Fruit fly (Drosophila melanogaster) whole organism, embryonic: ENCODE measurements around the gene CG14400.

ENCODE experiments used
- Antp ChIP-seq: fragments of 200-800 bp; sonication (Bioruptor generic); optimal IDR thresholded peaks from 3 replicates; lab custom pipeline; 2016; ENCODE audit warnings: missing biosample characterization, missing genetic modification characterization
- Bgb ChIP-seq: fragments of 200-800 bp; sonication (Bioruptor generic); IDR thresholded peaks from 2 replicates; pipeline ENCODE4 v1.3.6; 2022; ENCODE audit warnings: missing biosample characterization, missing genetic modification characterization; ENCODE audit not compliant: partially characterized antibody
- C15 ChIP-seq: fragments of 200-800 bp; sonication (Bioruptor generic); IDR thresholded peaks from 3 replicates; pipeline ENCODE4 v1.3.6; 2022; ENCODE audit warnings: missing biosample characterization, missing genetic modification characterization
- CG11093 ChIP-seq: fragments of 200-800 bp; sonication (Bioruptor generic); IDR thresholded peaks from 3 replicates; pipeline ENCODE4 v1.3.6; 2022; ENCODE audit warnings: missing biosample characterization, missing genetic modification characterization
- CG1233 ChIP-seq: fragments of 200-800 bp; sonication (Bioruptor generic); optimal IDR thresholded peaks from 4 replicates; lab custom pipeline; 2018; ENCODE audit warnings: missing biosample characterization, mild to moderate bottlenecking, missing genetic modification characterization
- CG13624 ChIP-seq: fragments of 200-800 bp; sonication (Bioruptor generic); optimal IDR thresholded peaks from 2 replicates; lab custom pipeline; 2016; ENCODE audit warnings: missing biosample characterization, missing genetic modification characterization
- CG1529 ChIP-seq: fragments of 200-800 bp; sonication (Bioruptor generic); optimal IDR thresholded peaks from 3 replicates; lab custom pipeline; 2018; ENCODE audit warnings: missing biosample characterization, missing genetic modification characterization
- CG17186 ChIP-seq: fragments of 200-800 bp; sonication (Bioruptor generic); optimal IDR thresholded peaks from 3 replicates; lab custom pipeline; 2017; ENCODE audit warnings: missing biosample characterization, missing genetic modification reagents, missing genetic modification characterization
- CG17328 ChIP-seq: fragments of 200-800 bp; sonication (Bioruptor generic); IDR thresholded peaks from 2 replicates; pipeline ENCODE4 v1.3.6; 2022; ENCODE audit warnings: missing biosample characterization, missing genetic modification characterization
- CG17612 ChIP-seq: fragments of 200-800 bp; sonication (Bioruptor generic); IDR thresholded peaks from 2 replicates; pipeline ENCODE4 v1.3.6; 2022; ENCODE audit warnings: missing biosample characterization, missing genetic modification characterization
- CG17912 ChIP-seq: fragments of 200-800 bp; sonication (Bioruptor generic); optimal IDR thresholded peaks from 2 replicates; lab custom pipeline; 2018; ENCODE audit warnings: missing biosample characterization, mild to moderate bottlenecking, missing genetic modification characterization
- CG2120 ChIP-seq: fragments of 200-800 bp; sonication (Bioruptor generic); optimal IDR thresholded peaks from 3 replicates; lab custom pipeline; 2016; ENCODE audit warnings: missing biosample characterization, missing genetic modification characterization
- CG2875 ChIP-seq: fragments of 200-800 bp; sonication (Bioruptor generic); optimal IDR thresholded peaks from 2 replicates; lab custom pipeline; 2017; ENCODE audit warnings: missing biosample characterization, mild to moderate bottlenecking, missing genetic modification characterization, missing genetic modification reagents
- CG31441 ChIP-seq: fragments of 200-800 bp; sonication (Bioruptor generic); IDR thresholded peaks from 2 replicates; pipeline ENCODE4 v1.3.6; 2022; ENCODE audit warnings: missing biosample characterization, missing genetic modification characterization
- CG3281 ChIP-seq: fragments of 200-800 bp; sonication (Bioruptor generic); optimal IDR thresholded peaks from 3 replicates; lab custom pipeline; 2017; ENCODE audit warnings: missing biosample characterization, mild to moderate bottlenecking, missing genetic modification characterization
- CG4360 ChIP-seq: fragments of 200-800 bp; sonication (Bioruptor generic); IDR thresholded peaks from 2 replicates; pipeline ENCODE4 v1.3.6; 2022; ENCODE audit warnings: missing biosample characterization, missing genetic modification characterization
- CG43689 ChIP-seq: fragments of 200-800 bp; sonication (Bioruptor generic); IDR thresholded peaks from 2 replicates; pipeline ENCODE4 v1.3.6; 2022; ENCODE audit warnings: missing biosample characterization, missing genetic modification characterization
- CG4707 ChIP-seq: fragments of 200-800 bp; sonication (Bioruptor generic); optimal IDR thresholded peaks from 2 replicates; lab custom pipeline; 2018; ENCODE audit warnings: missing biosample characterization, mild to moderate bottlenecking, missing genetic modification characterization, moderate library complexity
- CG7357 ChIP-seq: fragments of 200-800 bp; sonication (Bioruptor generic); IDR thresholded peaks from 3 replicates; pipeline ENCODE4 v1.3.6; 2022; ENCODE audit warnings: missing biosample characterization, missing genetic modification characterization
- CG7745 ChIP-seq: fragments of 200-800 bp; sonication (Bioruptor generic); optimal IDR thresholded peaks from 2 replicates; lab custom pipeline; 2018; ENCODE audit warnings: missing biosample characterization, mild to moderate bottlenecking, missing genetic modification characterization, moderate library complexity
- CTCF ChIP-seq: fragments of 200-800 bp; sonication (Bioruptor generic); optimal IDR thresholded peaks from 2 replicates; lab custom pipeline; 2017; ENCODE audit warnings: missing biosample characterization, mild to moderate bottlenecking, missing genetic modification characterization, moderate library complexity
- CrebB ChIP-seq: fragments of 200-800 bp; sonication (Bioruptor generic); optimal IDR thresholded peaks from 3 replicates; lab custom pipeline; 2018; ENCODE audit warnings: missing biosample characterization, mild to moderate bottlenecking, missing genetic modification characterization
- Dip3 ChIP-seq: fragments of 200-800 bp; sonication (Bioruptor generic); optimal IDR thresholded peaks from 3 replicates; lab custom pipeline; 2016; ENCODE audit warnings: missing biosample characterization, missing genetic modification characterization
- Doc2 ChIP-seq: fragments of 200-800 bp; sonication (Bioruptor generic); IDR thresholded peaks from 2 replicates; pipeline ENCODE4 v1.3.6; 2022; ENCODE audit warnings: missing biosample characterization, missing genetic modification characterization
- Elba2 ChIP-seq: fragments of 200-800 bp; sonication (Bioruptor generic); optimal IDR thresholded peaks from 3 replicates; lab custom pipeline; 2016; ENCODE audit warnings: missing biosample characterization, missing genetic modification characterization
- HLH54F ChIP-seq: fragments of 200-800 bp; sonication (Bioruptor generic); optimal IDR thresholded peaks from 3 replicates; lab custom pipeline; 2016; ENCODE audit warnings: missing biosample characterization, missing genetic modification characterization
- HmgZ ChIP-seq: fragments of 200-800 bp; sonication (Bioruptor generic); optimal IDR thresholded peaks from 2 replicates; lab custom pipeline; 2018; ENCODE audit warnings: missing biosample characterization, mild to moderate bottlenecking, missing genetic modification characterization
- Hr51 ChIP-seq, 2 experiments: fragments of 200-800 bp; sonication (Bioruptor generic); optimal IDR thresholded peaks; 2 replicates in 1 of 2; 3 replicates in 1 of 2; lab custom pipeline; 2016 to 2018; ENCODE audit warnings: missing biosample characterization in 2 of 2, missing genetic modification characterization in 2 of 2, mild to moderate bottlenecking in 1 of 2, moderate library complexity in 1 of 2
- Lim3 ChIP-seq: fragments of 200-800 bp; sonication (Bioruptor generic); IDR thresholded peaks from 2 replicates; pipeline ENCODE4 v1.3.6; 2022; ENCODE audit warnings: missing biosample characterization, missing genetic modification characterization
- Neu2 ChIP-seq: fragments of 200-800 bp; sonication (Bioruptor generic); optimal IDR thresholded peaks from 3 replicates; lab custom pipeline; 2016; ENCODE audit warnings: missing biosample characterization, missing genetic modification characterization, borderline replicate concordance
- Nf-YB ChIP-seq: fragments of 200-800 bp; sonication (Bioruptor generic); optimal IDR thresholded peaks from 3 replicates; lab custom pipeline; 2019; ENCODE audit warnings: missing biosample characterization, mild to moderate bottlenecking, missing genetic modification characterization, moderate library complexity
- Oli ChIP-seq: fragments of 200-800 bp; sonication (Bioruptor generic); optimal IDR thresholded peaks from 2 replicates; lab custom pipeline; 2018; ENCODE audit warnings: missing biosample characterization, mild to moderate bottlenecking, missing genetic modification characterization, moderate library complexity
- Opbp ChIP-seq: fragments of 200-800 bp; sonication (Bioruptor generic); IDR thresholded peaks from 3 replicates; pipeline ENCODE4 v1.3.6; 2022; ENCODE audit warnings: missing biosample characterization, missing genetic modification characterization; ENCODE audit not compliant: partially characterized antibody
- Ravus ChIP-seq: fragments of 200-800 bp; sonication (Bioruptor generic); IDR thresholded peaks from 2 replicates; pipeline ENCODE4 v1.3.6; 2022; ENCODE audit warnings: missing biosample characterization, missing genetic modification characterization
- ac ChIP-seq: fragments of 200-800 bp; sonication (Bioruptor generic); optimal IDR thresholded peaks from 3 replicates; lab custom pipeline; 2017; ENCODE audit warnings: missing biosample characterization, mild to moderate bottlenecking, missing genetic modification characterization
- bbx ChIP-seq: fragments of 200-800 bp; sonication (Bioruptor generic); IDR thresholded peaks from 2 replicates; pipeline ENCODE4 v1.3.6; 2022; ENCODE audit warnings: missing biosample characterization, missing genetic modification characterization; ENCODE audit not compliant: partially characterized antibody
- bsh ChIP-seq, 2 experiments: fragments of 200-800 bp; sonication (Bioruptor generic); optimal IDR thresholded peaks; 2 replicates each; lab custom pipeline; 2017 to 2018; ENCODE audit warnings: mild to moderate bottlenecking in 2 of 2, missing biosample characterization in 2 of 2, missing genetic modification characterization in 2 of 2, moderate library complexity in 1 of 2
- chm ChIP-seq: fragments of 200-800 bp; sonication (Bioruptor generic); IDR thresholded peaks from 2 replicates; pipeline ENCODE4 v1.3.6; 2022; ENCODE audit warnings: missing biosample characterization, missing genetic modification characterization
- dan ChIP-seq: fragments of 200-800 bp; sonication (Bioruptor generic); IDR thresholded peaks from 2 replicates; pipeline ENCODE4 v1.3.6; 2022; ENCODE audit warnings: missing biosample characterization, missing genetic modification characterization
- dati ChIP-seq: fragments of 200-800 bp; sonication (Bioruptor generic); IDR thresholded peaks from 2 replicates; pipeline ENCODE4 v1.3.6; 2022; ENCODE audit warnings: missing biosample characterization, missing genetic modification characterization
- disco-r ChIP-seq: fragments of 200-800 bp; sonication (Bioruptor generic); optimal IDR thresholded peaks from 2 replicates; lab custom pipeline; 2016; ENCODE audit warnings: missing biosample characterization, missing genetic modification characterization
- ems ChIP-seq: fragments of 200-800 bp; sonication (Bioruptor generic); optimal IDR thresholded peaks from 3 replicates; lab custom pipeline; 2016; ENCODE audit warnings: missing biosample characterization, missing genetic modification characterization
- eyg ChIP-seq: fragments of 200-800 bp; sonication (Bioruptor generic); optimal IDR thresholded peaks from 3 replicates; lab custom pipeline; 2016; ENCODE audit warnings: missing biosample characterization, missing genetic modification characterization
- gsb ChIP-seq: fragments of 200-800 bp; sonication (Bioruptor generic); IDR thresholded peaks from 2 replicates; pipeline ENCODE4 v1.3.6; 2022; ENCODE audit warnings: missing biosample characterization, missing genetic modification characterization
- ken ChIP-seq: fragments of 200-800 bp; sonication (Bioruptor generic); IDR thresholded peaks from 3 replicates; pipeline ENCODE4 v1.3.6; 2022; ENCODE audit warnings: missing biosample characterization, missing genetic modification characterization
- lola ChIP-seq, 3 experiments: fragments of >200 bp in 2 of 3; fragments of 200-800 bp in 1 of 3; sonication (Bioruptor generic) in 1 of 3; optimal IDR thresholded peaks; 2 replicates each; lab custom pipeline; 2017 to 2019; ENCODE audit warnings: missing biosample characterization in 3 of 3, missing genetic modification characterization in 3 of 3, mild to moderate bottlenecking in 1 of 3, moderate library complexity in 1 of 3
- maf-S ChIP-seq: fragments of 200-800 bp; sonication (Bioruptor generic); optimal IDR thresholded peaks from 2 replicates; lab custom pipeline; 2016; ENCODE audit warnings: missing biosample characterization, missing genetic modification characterization
- odd ChIP-seq: fragments of 200-800 bp; sonication (Bioruptor generic); optimal IDR thresholded peaks from 2 replicates; lab custom pipeline; 2017; ENCODE audit warnings: missing biosample characterization, mild to moderate bottlenecking, missing genetic modification characterization
- ro ChIP-seq: fragments of 200-800 bp; sonication (Bioruptor generic); IDR thresholded peaks from 2 replicates; pipeline ENCODE4 v1.3.6; 2022; ENCODE audit warnings: missing biosample characterization, missing genetic modification characterization
- z ChIP-seq: fragments of 200-800 bp; sonication (Bioruptor generic); IDR thresholded peaks from 3 replicates; pipeline ENCODE4 v1.3.6; 2022; ENCODE audit warnings: missing biosample characterization, missing genetic modification characterization

CG14400 gene

DNA sequence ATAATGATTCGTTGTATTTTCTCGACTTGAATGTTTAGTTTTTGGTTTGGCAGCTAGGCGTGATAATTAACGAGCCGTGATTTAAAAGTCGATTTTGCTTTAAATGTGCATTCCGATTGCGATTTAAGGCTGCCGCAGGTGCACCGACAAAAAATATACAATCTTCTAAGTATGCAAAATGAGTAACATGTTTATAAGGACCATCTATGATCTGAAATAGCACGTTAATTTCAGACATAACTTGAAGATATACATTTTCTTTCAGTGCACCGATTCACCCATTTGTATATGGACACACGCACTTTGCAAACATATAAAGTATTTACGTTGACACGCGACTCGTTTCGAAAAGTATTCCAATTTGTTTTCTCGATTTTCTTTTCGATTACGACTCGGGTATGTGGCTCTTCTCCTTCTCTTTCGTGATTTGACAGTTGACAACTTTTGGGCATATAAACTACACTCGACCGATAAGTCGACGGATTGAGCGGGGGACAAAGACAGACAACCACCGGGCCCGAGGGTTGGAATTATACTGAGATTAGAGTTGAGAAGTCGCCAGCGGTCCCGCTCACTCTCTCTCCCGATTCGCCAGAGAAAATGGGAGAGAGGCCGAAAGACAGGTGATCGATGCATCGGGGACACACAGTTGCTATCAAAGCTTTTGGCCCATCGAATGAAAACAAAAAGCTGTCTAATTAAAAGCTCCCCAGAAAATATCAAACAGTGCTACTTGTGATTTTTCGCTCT is 32.3 kb upstream of the CG14400 start (continued):
- TF ChIP-seq CG1233 (GFP tag; lab: Kevin White, UChicago) = no peak
- peak in 1 of 2 experiments; percentile 50 for TF ChIP-seq Hr51 (GFP tag; optimal IDR thresholded peaks at IDR 0.05; lab: Kevin White, UChicago)
- no peak for TF ChIP-seq disco-r
- TF ChIP-seq CG17186 (GFP tag; lab: Kevin White, UChicago) = no peak
- no peak for TF ChIP-seq ac (GFP tag; lab: Kevin White, UChicago)
- no peak for TF ChIP-seq Dip3 (GFP tag; lab: Kevin White, UChicago)
- TF ChIP-seq Nf-YB (GFP tag; lab: Kevin White, UChicago) = peak; percentile 47
- TF ChIP-seq CG17328 (GFP tag; lab: Robert Waterston, UW) = peak; percentile 35; the same call in 1 of the 2 replicates
- TF ChIP-seq Opbp (GFP tag; lab: Robert Waterston, UW) = no peak
- no peak for TF ChIP-seq CG7745 (tag; lab: Kevin White, UChicago)
- TF ChIP-seq HLH54F (GFP tag; lab: Kevin White, UChicago) = no peak
- TF ChIP-seq Doc2 (GFP tag; lab: Robert Waterston, UW) = no peak
- TF ChIP-seq Lim3 (GFP tag; lab: Robert Waterston, UW) = no peak
- peak; percentile 22 for TF ChIP-seq CG13624 (GFP tag; lab: Kevin White, UChicago)
- TF ChIP-seq CG7357 (GFP tag; lab: Robert Waterston, UW) = no peak
- TF ChIP-seq Ravus (GFP tag; lab: Robert Waterston, UW) = peak; percentile 39; the same call in 1 of the 2 replicates
- TF ChIP-seq CrebB (tag; lab: Kevin White, UChicago) = peak; percentile 39
- peak; percentile 14 for TF ChIP-seq CG4707 (GFP tag; lab: Kevin White, UChicago)
- no peak for TF ChIP-seq gsb (GFP tag; lab: Robert Waterston, UW)
- TF ChIP-seq C15 (GFP tag; lab: Robert Waterston, UW) = no peak
- TF ChIP-seq CG2875 = peak; percentile 72
- TF ChIP-seq CG17912 (GFP tag; lab: Kevin White, UChicago) = no peak
- no peak for TF ChIP-seq Neu2 (GFP tag; lab: Kevin White, UChicago)
- no peak for TF ChIP-seq ken (GFP tag; lab: Robert Waterston, UW)
- TF ChIP-seq CG1529 = peak; percentile 42
- TF ChIP-seq dati (GFP tag; lab: Robert Waterston, UW) = no peak
- no peak for TF ChIP-seq bbx (GFP tag; lab: Robert Waterston, UW)
- 0 out of 2 replicates have a peak, but pooled peaks have one; percentile 60 for TF ChIP-seq chm (GFP tag; lab: Robert Waterston, UW)
- no peak for TF ChIP-seq ro (GFP tag; lab: Robert Waterston, UW)
- TF ChIP-seq CG11093 (GFP tag; lab: Robert Waterston, UW) = no peak
- TF ChIP-seq bsh (GFP tag; optimal IDR thresholded peaks at IDR 0.05; lab: Kevin White, UChicago) = peak in 1 of 2 experiments; percentile 47
- peak; percentile 4 for TF ChIP-seq CG2120
- no peak for TF ChIP-seq CG4360 (GFP tag; lab: Robert Waterston, UW)
- no peak for TF ChIP-seq Antp (GFP tag; lab: Kevin White, UChicago)
- TF ChIP-seq z (GFP tag; lab: Robert Waterston, UW) = peak; percentile 4; the same call in 1 of the 3 replicates
- TF ChIP-seq maf-S (GFP tag; lab: Kevin White, UChicago) = no peak
- no peak for TF ChIP-seq CTCF (GFP tag; lab: Kevin White, UChicago)
- no peak for TF ChIP-seq odd (GFP tag; lab: Kevin White, UChicago)
- no peak for TF ChIP-seq Elba2 (GFP tag; lab: Kevin White, UChicago)
- no peak for TF ChIP-seq ems (GFP tag; lab: Kevin White, UChicago)
- 0 out of 2 replicates have a peak, but pooled peaks have one; percentile 46 for TF ChIP-seq CG31441
- TF ChIP-seq eyg = no peak
- TF ChIP-seq HmgZ (tag; lab: Kevin White, UChicago) = no peak
- no peak for TF ChIP-seq CG17612 (GFP tag; lab: Robert Waterston, UW)
- TF ChIP-seq CG3281 (GFP tag; lab: Kevin White, UChicago) = peak; percentile 14
- TF ChIP-seq CG43689 (GFP tag; lab: Robert Waterston, UW) = no peak
- TF ChIP-seq dan (GFP tag; lab: Robert Waterston, UW) = no peak
- TF ChIP-seq Bgb (GFP tag; lab: Robert Waterston, UW) = peak; percentile 26; the same call in 1 of the 2 replicates
- peak in 1 of 3 experiments; percentile 38 for TF ChIP-seq lola (GFP tag; optimal IDR thresholded peaks at IDR 0.05; lab: Kevin White, UChicago)
- TF ChIP-seq Oli (tag; lab: Kevin White, UChicago) = peak; percentile 62
